Worm (Caenorhabditis elegans) whole organism, L3 larva: ENCODE results near the gene R09A8.2.

Experiments
- ceh-9 ChIP-seq: sonication (generic microtip); optimal IDR thresholded peaks from 2 replicates; lab custom pipeline; 2018; ENCODE audit warnings: missing biosample characterization, missing genetic modification characterization
- egl-27 ChIP-seq: sonication (generic microtip); optimal IDR thresholded peaks from 4 replicates; lab custom pipeline; 2017; ENCODE audit warnings: missing biosample characterization, missing genetic modification reagents, missing genetic modification characterization
- elt-1 ChIP-seq: fragments of 150-350 bp; optimal IDR thresholded peaks from 2 replicates; lab custom pipeline; 2014; ENCODE audit warnings: missing biosample characterization, missing genetic modification characterization
- eor-1 ChIP-seq, 2 experiments: fragments of 150-350 bp; optimal IDR thresholded peaks; 2 replicates each; lab custom pipeline; 2014 to 2018; ENCODE audit warnings: missing biosample characterization in 2 of 2, missing genetic modification characterization in 2 of 2
- fos-1 ChIP-seq: fragments of 150-350 bp; optimal IDR thresholded peaks from 2 replicates; lab custom pipeline; 2014; ENCODE audit warnings: missing biosample characterization, missing genetic modification characterization
- nhr-76 ChIP-seq: fragments of 150-350 bp; sonication (generic microtip); optimal IDR thresholded peaks from 5 replicates; lab custom pipeline; 2014; ENCODE audit warnings: missing biosample characterization, missing genetic modification characterization
- ztf-4 ChIP-seq: fragments of 150-350 bp; optimal IDR thresholded peaks from 2 replicates; lab custom pipeline; 2014; ENCODE audit warnings: missing biosample characterization, missing genetic modification characterization

- peak; percentile 56 for TF ChIP-seq egl-27 (tag; lab: Kevin White, UChicago)
- TF ChIP-seq ztf-4 (tag; lab: Kevin White, UChicago) = no peak
- no peak for TF ChIP-seq fos-1
- TF ChIP-seq ceh-9 (tag; lab: Kevin White, UChicago) = no peak
- TF ChIP-seq elt-1 (tag; lab: Kevin White, UChicago) = no peak
- TF ChIP-seq nhr-76 (tag; lab: Kevin White, UChicago) = no peak
- no peak for TF ChIP-seq eor-1 (tag; optimal IDR thresholded peaks at IDR 0.05; lab: Kevin White, UChicago)
Measured at ce11 chrX:12664987-12665451, 45.8 kb downstream of the R09A8.2 start.
